Worm (Caenorhabditis elegans) whole organism, L2 larva: ENCODE measurements around the gene F10C1.8.
A peak's percentile ranks its signal among the peaks of the same experiment; 100 is the strongest.
"Not testable (repeated sequence)": the region's sequence is repeated elsewhere in the genome, so short reads cannot be mapped to it uniquely, and the experiment has no call there.

Experiments used
- F13H6.1 ChIP-seq: sonication (generic microtip); optimal IDR thresholded peaks from 2 replicates; lab custom pipeline; 2016; ENCODE audit warnings: missing genetic modification characterization, missing compliant biosample characterization
- Y55F3AM.14 ChIP-seq: fragments of 200-800 bp; sonication (Bioruptor generic); optimal IDR thresholded peaks from 2 replicates; lab custom pipeline; 2018; ENCODE audit warnings: mild to moderate bottlenecking, missing genetic modification characterization, missing compliant biosample characterization
- ZK546.5 ChIP-seq: sonication (generic microtip); optimal IDR thresholded peaks from 2 replicates; lab custom pipeline; 2017; ENCODE audit warnings: missing biosample characterization, missing genetic modification characterization
- alr-1 ChIP-seq: fragments of 150-350 bp; optimal IDR thresholded peaks from 2 replicates; lab custom pipeline; 2014; ENCODE audit warnings: missing biosample characterization, missing genetic modification characterization
- aly-2 ChIP-seq: fragments of 150-350 bp; optimal IDR thresholded peaks from 2 replicates; lab custom pipeline; 2014; ENCODE audit warnings: missing biosample characterization, missing genetic modification characterization
- blmp-1 ChIP-seq: sonication (generic microtip); optimal IDR thresholded peaks from 2 replicates; lab custom pipeline; 2017; ENCODE audit warnings: missing genetic modification characterization, mild to moderate bottlenecking, missing compliant biosample characterization, antibody characterized with exemption, moderate library complexity; ENCODE audit not compliant: insufficient read depth
- ceh-16 ChIP-seq: fragments of 150-350 bp; optimal IDR thresholded peaks from 2 replicates; lab custom pipeline; 2014; ENCODE audit warnings: missing biosample characterization, missing genetic modification characterization
- ceh-82 ChIP-seq: fragments of 150-350 bp; optimal IDR thresholded peaks from 2 replicates; lab custom pipeline; 2014; ENCODE audit warnings: missing biosample characterization, missing genetic modification characterization
- crh-2 ChIP-seq: sonication (generic microtip); optimal IDR thresholded peaks from 2 replicates; lab custom pipeline; 2017; ENCODE audit warnings: missing biosample characterization, missing genetic modification characterization
- dmd-4 ChIP-seq: sonication (generic microtip); optimal IDR thresholded peaks from 2 replicates; lab custom pipeline; 2017; ENCODE audit warnings: missing biosample characterization, missing genetic modification characterization
- egl-27 ChIP-seq: sonication (generic microtip); optimal IDR thresholded peaks from 3 replicates; lab custom pipeline; 2017; ENCODE audit warnings: missing biosample characterization, missing genetic modification reagents, missing genetic modification characterization
- elt-1 ChIP-seq: fragments of 150-350 bp; optimal IDR thresholded peaks from 2 replicates; lab custom pipeline; 2014; ENCODE audit warnings: missing biosample characterization, missing genetic modification characterization
- fos-1 ChIP-seq: fragments of 150-350 bp; optimal IDR thresholded peaks from 2 replicates; lab custom pipeline; 2014; ENCODE audit warnings: missing biosample characterization, missing genetic modification characterization
- gmeb-1 ChIP-seq: fragments of 150-350 bp; optimal IDR thresholded peaks from 2 replicates; lab custom pipeline; 2014; ENCODE audit warnings: missing biosample characterization, missing genetic modification characterization
- lin-13 ChIP-seq: fragments of 150-350 bp; optimal IDR thresholded peaks from 2 replicates; lab custom pipeline; 2014; ENCODE audit warnings: missing biosample characterization, missing genetic modification reagents, missing genetic modification characterization
- lin-39 ChIP-seq: fragments of 150-350 bp; optimal IDR thresholded peaks from 2 replicates; lab custom pipeline; 2014; ENCODE audit warnings: missing biosample characterization, missing genetic modification reagents, missing genetic modification characterization
- lsy-2 ChIP-seq, 2 experiments: fragments of 150-350 bp in 1 of 2; sonication (generic microtip) in 1 of 2; optimal IDR thresholded peaks; 2 replicates each; lab custom pipeline; 2014 to 2017; ENCODE audit warnings: missing biosample characterization in 2 of 2, missing genetic modification characterization in 2 of 2
- nhr-11 ChIP-seq: fragments of 150-350 bp; optimal IDR thresholded peaks from 2 replicates; lab custom pipeline; 2014; ENCODE audit warnings: missing biosample characterization, missing genetic modification characterization
- nhr-12 ChIP-seq: fragments of 150-350 bp; optimal IDR thresholded peaks from 2 replicates; lab custom pipeline; 2014; ENCODE audit warnings: missing biosample characterization, missing genetic modification characterization
- nhr-21 ChIP-seq: fragments of 150-350 bp; optimal IDR thresholded peaks from 2 replicates; lab custom pipeline; 2014; ENCODE audit warnings: missing biosample characterization, missing genetic modification characterization
- nhr-237 ChIP-seq: fragments of 150-350 bp; optimal IDR thresholded peaks from 2 replicates; lab custom pipeline; 2014; ENCODE audit warnings: missing biosample characterization, missing genetic modification characterization
- nhr-25 ChIP-seq: fragments of 150-350 bp; sonication (generic microtip); optimal IDR thresholded peaks from 3 replicates; lab custom pipeline; 2014; ENCODE audit warnings: missing biosample characterization, missing genetic modification characterization
- sma-3 ChIP-seq: sonication (generic microtip); optimal IDR thresholded peaks from 2 replicates; lab custom pipeline; 2016; ENCODE audit warnings: missing genetic modification reagents, missing genetic modification characterization, missing compliant biosample characterization
- sma-9 ChIP-seq, 2 experiments: fragments of 150-350 bp in 1 of 2; sonication (generic microtip) in 1 of 2; optimal IDR thresholded peaks; 2 replicates each; lab custom pipeline; 2014 to 2016; ENCODE audit warnings: missing genetic modification characterization in 2 of 2, mild to moderate bottlenecking in 1 of 2, missing biosample characterization in 1 of 2, missing compliant biosample characterization in 1 of 2, missing genetic modification reagents in 1 of 2, moderate library complexity in 1 of 2
- unc-55 ChIP-seq: fragments of 150-350 bp; sonication (generic microtip); optimal IDR thresholded peaks from 3 replicates; lab custom pipeline; 2014; ENCODE audit warnings: missing biosample characterization, missing genetic modification reagents, missing genetic modification characterization
- unc-62 ChIP-seq: fragments of 150-350 bp; optimal IDR thresholded peaks from 2 replicates; lab custom pipeline; 2014; ENCODE audit warnings: missing biosample characterization, missing genetic modification reagents, missing genetic modification characterization
- ztf-11 ChIP-seq: sonication (generic microtip); optimal IDR thresholded peaks from 2 replicates; lab custom pipeline; 2017; ENCODE audit warnings: missing biosample characterization, missing genetic modification characterization

Gene F10C1.8

DNA sequence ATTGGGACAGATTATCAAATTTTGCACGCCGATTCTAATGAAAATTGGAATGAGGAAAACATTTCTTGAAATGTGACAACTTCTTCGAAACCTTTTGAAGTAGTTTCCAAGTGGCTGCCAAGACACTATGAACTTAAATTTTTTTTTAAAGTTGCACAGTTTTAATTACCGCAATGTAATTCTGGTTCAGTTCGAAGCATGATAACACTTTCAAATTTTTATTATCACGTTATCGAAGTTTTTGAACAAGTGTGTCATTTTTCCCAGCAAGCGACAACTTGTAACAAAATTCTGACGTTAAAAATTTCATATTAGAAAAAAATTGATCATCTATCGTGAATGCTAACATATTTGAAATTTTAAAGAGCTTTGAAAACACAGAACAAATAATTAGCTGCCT, 11.5 kb upstream of the F10C1.8 start:
- TF ChIP-seq fos-1: peak; percentile 46
- no peak for TF ChIP-seq aly-2 (tag; lab: Kevin White, UChicago)

DNA sequence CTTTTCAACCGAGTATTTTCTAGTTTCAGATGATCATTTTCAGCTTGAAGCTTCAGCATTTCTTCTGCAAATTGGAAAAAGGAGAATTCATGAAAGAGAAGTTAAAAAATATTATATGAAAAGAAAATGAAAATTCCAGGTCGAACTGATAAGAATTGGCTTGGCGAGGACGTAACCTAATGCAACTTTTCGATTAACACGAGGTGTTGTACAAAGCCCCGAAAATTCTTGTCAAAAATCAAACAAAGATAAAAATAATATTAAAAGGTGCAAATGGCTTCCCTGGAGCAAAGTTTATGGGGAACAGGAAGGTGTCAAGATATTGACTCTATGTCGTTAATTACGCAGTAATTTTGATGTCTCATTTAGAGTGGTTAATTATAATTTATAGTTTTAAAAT, 9.9 kb upstream of the F10C1.8 start:
- TF ChIP-seq fos-1 (peak; percentile 48), ceh-82 (no peak)

DNA sequence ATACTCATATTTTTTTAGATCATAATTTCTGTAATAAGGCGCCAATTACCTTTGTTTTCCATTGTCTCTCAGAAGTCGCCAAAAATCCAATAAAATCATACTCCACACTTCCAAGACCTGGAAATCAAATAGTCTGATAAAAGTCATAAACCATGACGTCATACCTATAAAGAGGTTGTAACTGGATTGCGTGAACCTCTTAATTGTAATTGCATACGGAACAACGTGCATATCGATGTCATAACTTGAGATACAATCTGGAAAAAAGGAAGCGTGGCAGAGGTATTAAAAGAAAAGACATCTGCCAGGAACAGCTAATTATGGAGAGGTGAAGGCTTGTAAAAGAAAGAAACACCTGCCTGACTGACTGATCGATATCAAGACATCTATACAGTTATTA, 9.2 kb upstream of the F10C1.8 start, which contains the start of gene F10C1.9:
Gene F10C1.9, minus strand, starts transcription at position 197 of the 400 bp plus-strand sequence.
- no peak for TF ChIP-seq elt-1 (tag; lab: Kevin White, UChicago)
- peak; percentile 3 for TF ChIP-seq sma-9 (GFP tag; optimal IDR thresholded peaks at IDR 0.05; lab: Kevin White, UChicago)
- no peak for TF ChIP-seq sma-9 (tag; optimal IDR thresholded peaks at IDR 0.05; lab: Kevin White, UChicago)
- no peak for TF ChIP-seq dmd-4 (tag; lab: Kevin White, UChicago)
- no peak for TF ChIP-seq blmp-1 (tag; lab: Kevin White, UChicago)
- no peak for TF ChIP-seq ZK546.5 (tag; lab: Kevin White, UChicago)
- TF ChIP-seq aly-2 (tag; lab: Kevin White, UChicago): no peak

DNA sequence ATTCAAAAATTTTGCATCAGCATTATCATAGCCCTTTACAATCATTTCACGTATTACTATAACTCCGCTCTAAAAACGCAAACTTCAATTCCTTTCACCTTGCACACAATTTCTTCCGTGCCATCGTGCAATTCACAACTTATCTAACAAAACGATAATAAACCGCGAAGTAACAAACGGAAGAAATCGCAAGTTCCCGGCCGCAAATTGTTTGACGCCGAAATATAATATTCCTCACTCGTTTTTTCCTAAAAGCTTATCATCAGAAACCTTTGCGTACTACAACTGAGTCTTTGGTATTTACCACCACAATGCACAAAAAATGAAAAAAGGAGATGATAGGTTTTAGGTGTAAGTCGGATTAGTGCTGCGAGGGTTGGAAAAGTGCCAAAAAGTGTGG, 7.0 kb upstream of the F10C1.8 start:
- TF ChIP-seq nhr-12: no peak
- TF ChIP-seq fos-1: peak; percentile 82

DNA sequence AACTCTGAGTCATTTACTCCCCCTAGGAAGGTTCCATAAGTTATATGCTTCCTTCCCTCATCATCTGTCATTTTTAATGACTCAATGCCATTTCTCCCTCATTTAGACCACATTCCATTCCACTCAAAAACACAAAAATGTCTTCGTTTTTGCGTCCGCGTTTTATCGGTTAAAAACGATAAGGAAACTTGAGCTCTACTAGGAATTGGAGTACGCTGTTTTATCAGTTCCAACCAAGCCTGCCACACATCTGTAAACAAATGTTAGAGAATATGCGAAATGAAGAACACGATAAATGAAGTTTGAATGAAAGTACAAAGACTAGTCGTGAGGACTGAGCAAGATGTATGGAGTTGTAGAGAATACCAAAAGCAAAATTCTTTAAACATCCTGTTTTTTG, 5.9 kb upstream of the F10C1.8 start:
- TF ChIP-seq gmeb-1 (tag; lab: Kevin White, UChicago): peak; percentile 13
- no peak for TF ChIP-seq egl-27 (tag; lab: Kevin White, UChicago)
- TF ChIP-seq crh-2 (tag; lab: Kevin White, UChicago): peak; percentile 67
- TF ChIP-seq sma-9 (GFP tag; optimal IDR thresholded peaks at IDR 0.05; lab: Kevin White, UChicago): peak; percentile 45
- TF ChIP-seq sma-9 (tag; optimal IDR thresholded peaks at IDR 0.05; lab: Kevin White, UChicago): no peak
- TF ChIP-seq unc-55 (GFP tag; lab: Kevin White, UChicago): no peak
- peak; percentile 28 for TF ChIP-seq F13H6.1 (tag; lab: Kevin White, UChicago)
- peak; percentile 97 for TF ChIP-seq fos-1

DNA sequence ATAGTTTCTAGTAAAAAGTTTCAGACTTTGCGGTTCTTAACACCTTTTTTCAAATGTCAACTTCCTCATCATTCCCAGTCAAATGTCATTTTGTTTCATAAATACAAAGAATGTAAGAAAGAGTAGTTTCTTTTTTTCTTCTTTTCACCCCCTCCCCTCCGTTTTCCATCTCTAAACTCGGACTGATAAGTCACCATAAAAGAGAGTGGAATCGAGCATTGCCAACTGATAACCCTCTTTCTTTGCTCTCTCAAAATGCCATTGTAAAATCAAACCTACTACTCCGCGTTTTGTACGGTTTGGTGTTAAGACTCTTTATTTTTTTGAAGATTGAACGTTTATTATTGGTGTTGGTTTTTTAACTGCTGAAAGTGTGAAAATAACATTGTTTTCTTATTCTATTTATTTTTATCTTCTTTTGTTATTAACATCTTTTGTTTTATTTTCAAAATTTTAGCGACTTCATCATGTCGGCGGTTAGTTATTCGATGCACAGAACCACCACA, 4.5 kb upstream of the F10C1.8 start, which contains the start of gene ifb-2:
Gene ifb-2, plus strand, starts transcription at position 456 of the 506 bp plus-strand sequence.
- TF ChIP-seq crh-2 (tag; lab: Kevin White, UChicago) (peak; percentile 36), elt-1 (tag; lab: Kevin White, UChicago) (no peak), alr-1 (tag; lab: Kevin White, UChicago) (no peak), ztf-11 (no peak), nhr-25 (tag; lab: Kevin White, UChicago) (no peak), sma-3 (GFP tag; lab: Kevin White, UChicago) (no peak), nhr-21 (tag; lab: Kevin White, UChicago) (no peak), nhr-11 (tag; lab: Kevin White, UChicago) (no peak), nhr-237 (tag; lab: Kevin White, UChicago) (no peak), lin-39 (no peak), egl-27 (tag; lab: Kevin White, UChicago) (no peak), fos-1 (peak; percentile 81)

DNA sequence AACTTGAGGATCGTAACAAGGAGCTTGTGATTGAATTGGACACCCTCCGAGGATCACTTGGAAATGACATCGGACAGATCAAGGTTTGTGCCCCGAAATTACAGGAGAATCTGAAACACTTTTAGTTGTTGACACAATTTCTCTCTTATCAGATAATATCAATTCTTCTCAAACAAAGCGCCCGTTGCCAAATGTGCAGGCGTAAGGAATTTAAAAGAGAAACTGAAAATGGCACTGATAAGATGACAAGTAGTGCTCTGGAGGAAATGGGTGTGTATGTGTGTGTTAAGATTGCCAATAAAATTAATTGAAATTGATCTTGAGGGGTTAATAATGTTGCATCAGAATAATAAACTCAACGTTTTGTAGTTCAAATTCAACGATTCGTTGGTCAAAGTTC, 2.9 kb upstream of the F10C1.8 start:
- TF ChIP-seq unc-62 (no peak), ceh-16 (tag; lab: Kevin White, UChicago) (no peak), sma-9 (GFP tag; optimal IDR thresholded peaks at IDR 0.05; lab: Kevin White, UChicago) (peak; percentile 16), sma-9 (tag; optimal IDR thresholded peaks at IDR 0.05; lab: Kevin White, UChicago) (no peak), crh-2 (tag; lab: Kevin White, UChicago) (peak; percentile 10), elt-1 (tag; lab: Kevin White, UChicago) (no peak), lsy-2 (tag; optimal IDR thresholded peaks at IDR 0.05; lab: Kevin White, UChicago) (no peak), fos-1 (peak; percentile 76)

DNA sequence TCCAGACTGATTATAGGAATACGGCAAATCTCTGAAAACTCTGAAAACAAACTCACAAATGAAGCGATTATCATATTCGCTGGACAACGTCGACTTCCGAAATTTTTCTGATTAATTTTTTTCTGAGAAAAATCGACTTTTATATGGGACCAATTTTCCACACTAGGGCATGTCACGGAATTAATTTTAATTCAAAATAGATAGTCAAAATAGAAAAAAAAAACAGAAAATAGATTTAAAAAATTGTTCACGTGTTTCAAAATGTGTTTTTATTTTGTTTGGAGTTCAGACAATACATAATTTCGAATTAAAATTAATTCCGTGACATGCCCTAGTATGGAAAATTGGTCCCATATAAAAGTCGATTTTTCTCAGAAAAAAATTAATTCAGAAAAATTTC, 3.4 kb downstream of the F10C1.8 start, which contains the start of the genes F10C1.3 and F10C1.23:
Gene F10C1.3, minus strand, starts transcription at position 101 of the 400 bp plus-strand sequence.
Gene F10C1.23, plus strand, starts transcription at position 385 of the 400 bp plus-strand sequence.
- not testable (repeated sequence) for TF ChIP-seq F13H6.1 (tag; lab: Kevin White, UChicago); Y55F3AM.14 (GFP tag; lab: Kevin White, UChicago); lin-13
- TF ChIP-seq, all 48 proteins: peak for 0; not testable (repeated sequence) for 48
